Fruit fly (Drosophila melanogaster): Measurements from ENCODE around the gene Dd.
A peak's percentile ranks its signal among the peaks of the same experiment; 100 is the strongest.

Dd gene

DNA sequence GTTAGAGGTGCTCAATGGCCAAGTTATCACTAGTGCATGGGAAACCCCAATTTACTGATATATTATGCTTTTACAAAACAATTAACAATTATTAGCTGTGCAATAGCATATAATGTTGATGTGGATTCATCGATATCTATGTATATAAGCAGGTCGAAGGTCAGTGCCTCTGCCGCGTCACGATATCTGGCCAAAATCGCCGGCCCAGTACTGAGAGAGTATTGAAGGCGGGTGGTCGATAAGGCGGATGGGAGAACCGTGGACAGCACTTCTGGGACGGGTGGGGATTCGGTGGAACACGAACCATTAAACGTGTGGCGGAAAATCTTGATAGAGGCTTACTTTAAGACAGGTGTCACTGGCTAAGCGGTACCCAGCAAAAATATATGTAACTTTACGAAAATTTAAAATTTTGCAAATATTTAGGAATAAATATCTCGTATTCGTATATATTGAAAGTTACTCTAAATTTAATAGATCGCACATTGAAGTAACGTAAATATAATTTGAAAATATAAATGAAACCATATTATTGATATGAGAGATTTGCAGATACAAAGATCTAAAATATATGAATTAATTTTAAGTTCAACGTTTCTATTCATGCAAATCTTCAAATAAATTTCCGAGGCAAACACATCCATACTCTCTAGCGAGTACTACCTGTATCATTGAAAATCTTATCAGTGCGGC, 1.4 kb downstream of the Dd start (continued):
- TF ChIP-seq CG4730 (GFP tag; IDR thresholded peaks at IDR 0.05) (peak; percentile 29; the same call in 1 of the 2 replicates), CG7271 (tag; optimal IDR thresholded peaks at IDR 0.05) (no peak), CG11560 (tag; IDR thresholded peaks at IDR 0.05) (no peak), CG15073 (GFP tag; optimal IDR thresholded peaks at IDR 0.05) (no peak), CG32532 (GFP tag; IDR thresholded peaks at IDR 0.05) (no peak; the same call in 1 of the 2 replicates), chn (GFP tag; optimal IDR thresholded peaks at IDR 0.05) (no peak), CG8089 (GFP tag; optimal IDR thresholded peaks at IDR 0.05) (no peak), Fer1 (GFP tag; optimal IDR thresholded peaks at IDR 0.05) (peak; percentile 82), maf-S (GFP tag; optimal IDR thresholded peaks at IDR 0.05) (no peak), CG9876 (GFP tag; optimal IDR thresholded peaks at IDR 0.05) (no peak), NC2β (GFP tag; optimal IDR thresholded peaks at IDR 0.05) (no peak), CG1602 (GFP tag; optimal IDR thresholded peaks at IDR 0.05) (peak; percentile 6), pnt (GFP tag; optimal IDR thresholded peaks at IDR 0.05) (no peak), CG10267 (tag; optimal IDR thresholded peaks at IDR 0.05) (peak; percentile 56), Bdp1 (GFP tag; optimal IDR thresholded peaks at IDR 0.05) (no peak), CG31224 (GFP tag; IDR thresholded peaks at IDR 0.05) (0 out of 2 replicates have a peak, but pooled peaks have one; percentile 24), shn (GFP tag; optimal IDR thresholded peaks at IDR 0.05) (no peak), MBD-R2 (GFP tag; IDR thresholded peaks at IDR 0.05) (no peak; the same call in 1 of the 2 replicates), insv (GFP tag; optimal IDR thresholded peaks at IDR 0.05) (no peak), Ets65A (GFP tag) (no peak), CG3838 (GFP tag; optimal IDR thresholded peaks at IDR 0.05) (no peak), unpg (GFP tag; optimal IDR thresholded peaks at IDR 0.05) (no peak), Xrp1 (GFP tag; IDR thresholded peaks at IDR 0.05) (peak; percentile 56; the same call in 1 of the 2 replicates), CG13624 (GFP tag; optimal IDR thresholded peaks at IDR 0.05) (no peak), CG9817 (tag; optimal IDR thresholded peaks at IDR 0.05) (no peak), TFAM (GFP tag; optimal IDR thresholded peaks at IDR 0.05) (no peak), MESR4 (GFP tag; optimal IDR thresholded peaks at IDR 0.05) (no peak), CG17829 (tag; optimal IDR thresholded peaks at IDR 0.05) (peak; percentile 56), CG4617 (GFP tag; optimal IDR thresholded peaks at IDR 0.05; ENCODE audit: borderline replicate concordance) (no peak), D19A (tag; optimal IDR thresholded peaks at IDR 0.05) (peak; percentile 63), peb (GFP tag; IDR thresholded peaks at IDR 0.05) (no peak), jing (GFP tag; optimal IDR thresholded peaks at IDR 0.05) (no peak), Sox102F (GFP tag; optimal IDR thresholded peaks at IDR 0.05) (no peak), sug (tag; optimal IDR thresholded peaks at IDR 0.05) (peak; percentile 78), Fer3 (tag; optimal IDR thresholded peaks at IDR 0.05) (peak; percentile 61), lola (GFP tag; optimal IDR thresholded peaks at IDR 0.05) (no peak), zfh2 (GFP tag; optimal IDR thresholded peaks at IDR 0.05) (no peak), ham (GFP tag; IDR thresholded peaks at IDR 0.05) (no peak), fru (optimal IDR thresholded peaks at IDR 0.05) (no peak), br (optimal IDR thresholded peaks at IDR 0.05) (no peak), dpn (GFP tag; optimal IDR thresholded peaks at IDR 0.05) (no peak), tap (tag; optimal IDR thresholded peaks at IDR 0.05) (peak; percentile 51), CG17359 (tag; optimal IDR thresholded peaks at IDR 0.05) (peak; percentile 65), CG12299 (tag; optimal IDR thresholded peaks at IDR 0.05) (no peak), CG3407 (GFP tag; optimal IDR thresholded peaks at IDR 0.05) (no peak), odd (GFP tag; optimal IDR thresholded peaks at IDR 0.05) (no peak), sna (GFP tag; IDR thresholded peaks at IDR 0.05; ENCODE audit: partially characterized antibody) (no peak), Dp (GFP tag; optimal IDR thresholded peaks at IDR 0.05) (no peak), CG16813 (GFP tag; IDR thresholded peaks at IDR 0.05; ENCODE audit: partially characterized antibody) (no peak), org-1 (GFP tag; optimal IDR thresholded peaks at IDR 0.05) (no peak), CG7839 (tag; optimal IDR thresholded peaks at IDR 0.05) (peak; percentile 71)

Data from whole organism, embryonic.